Fruit fly (Drosophila melanogaster) whole organism, pupa: ENCODE data around the gene Gr23a.

Source experiments
- CG10348 ChIP-seq: fragments of 200-800 bp; sonication (Bioruptor generic); IDR thresholded peaks from 2 replicates; pipeline ENCODE4 v1.3.6; 2022; ENCODE audit warnings: missing biosample characterization, missing genetic modification characterization
- CG12605 ChIP-seq: fragments of 200-800 bp; sonication (Bioruptor generic); IDR thresholded peaks from 2 replicates; pipeline ENCODE4 v1.3.6; 2022; ENCODE audit warnings: missing biosample characterization, missing genetic modification characterization
- CG13204 ChIP-seq: fragments of 200-800 bp; sonication (Bioruptor generic); optimal IDR thresholded peaks from 2 replicates; lab custom pipeline; 2018; ENCODE audit warnings: missing biosample characterization, mild to moderate bottlenecking, missing genetic modification characterization, moderate library complexity
- CG14655 ChIP-seq: fragments of 200-800 bp; sonication (Bioruptor generic); optimal IDR thresholded peaks from 3 replicates; lab custom pipeline; 2017; ENCODE audit warnings: mild to moderate bottlenecking, missing biosample characterization, missing genetic modification reagents, missing genetic modification characterization
- CG15710 ChIP-seq: fragments of 200-800 bp; sonication (Bioruptor generic); optimal IDR thresholded peaks from 2 replicates; lab custom pipeline; 2018; ENCODE audit warnings: missing biosample characterization, mild to moderate bottlenecking, missing genetic modification characterization, moderate library complexity
- CG17806 ChIP-seq: fragments of 200-800 bp; sonication (Bioruptor generic); optimal IDR thresholded peaks from 2 replicates; lab custom pipeline; 2018; ENCODE audit warnings: missing biosample characterization, mild to moderate bottlenecking, missing genetic modification characterization, moderate library complexity
- CG32121 ChIP-seq: fragments of 200-800 bp; sonication (Bioruptor generic); IDR thresholded peaks from 2 replicates; pipeline ENCODE4 v1.3.6; 2022; ENCODE audit warnings: missing biosample characterization, missing genetic modification characterization
- CG34367 ChIP-seq: fragments of 200-800 bp; sonication (Bioruptor generic); optimal IDR thresholded peaks from 2 replicates; lab custom pipeline; 2018; ENCODE audit warnings: missing biosample characterization, mild to moderate bottlenecking, missing genetic modification characterization
- CG4496 ChIP-seq: fragments of 200-800 bp; sonication (Bioruptor generic); IDR thresholded peaks from 3 replicates; pipeline ENCODE4 v1.3.6; 2022; ENCODE audit warnings: missing biosample characterization, missing genetic modification characterization
- CG8159 ChIP-seq: fragments of 200-800 bp; sonication (Bioruptor generic); optimal IDR thresholded peaks from 3 replicates; lab custom pipeline; 2018; ENCODE audit warnings: missing biosample characterization, mild to moderate bottlenecking, missing genetic modification characterization, moderate library complexity
- CG8301 ChIP-seq: fragments of 200-800 bp; sonication (Bioruptor generic); optimal IDR thresholded peaks from 2 replicates; lab custom pipeline; 2018; ENCODE audit warnings: missing biosample characterization, mild to moderate bottlenecking, missing genetic modification characterization
- CG9948 ChIP-seq: fragments of 200-800 bp; sonication (Bioruptor generic); optimal IDR thresholded peaks from 2 replicates; lab custom pipeline; 2018; ENCODE audit warnings: missing biosample characterization, mild to moderate bottlenecking, missing genetic modification characterization, moderate library complexity
- D1 ChIP-seq: fragments of 200-800 bp; sonication (Bioruptor generic); optimal IDR thresholded peaks from 2 replicates; lab custom pipeline; 2018; ENCODE audit warnings: missing biosample characterization, mild to moderate bottlenecking, missing genetic modification characterization, moderate library complexity
- EcR ChIP-seq: fragments of 200-800 bp; sonication (Bioruptor generic); optimal IDR thresholded peaks from 3 replicates; lab custom pipeline; 2019; ENCODE audit warnings: missing biosample characterization, missing genetic modification characterization, mild to moderate bottlenecking, moderate library complexity, missing genetic modification reagents
- Ets98B ChIP-seq: fragments of 200-800 bp; sonication (Bioruptor generic); IDR thresholded peaks from 2 replicates; pipeline ENCODE4 v1.3.6; 2022; ENCODE audit warnings: missing biosample characterization, missing genetic modification characterization
- Pif1A ChIP-seq: fragments of 200-800 bp; sonication (Bioruptor generic); optimal IDR thresholded peaks from 3 replicates; lab custom pipeline; 2016; ENCODE audit warnings: missing biosample characterization, missing genetic modification characterization
- Pif1B ChIP-seq: fragments of 200-800 bp; sonication (Bioruptor generic); optimal IDR thresholded peaks from 3 replicates; lab custom pipeline; 2016; ENCODE audit warnings: missing biosample characterization, missing genetic modification characterization
- Snoo ChIP-seq: fragments of 200-800 bp; sonication (Bioruptor generic); optimal IDR thresholded peaks from 3 replicates; lab custom pipeline; 2017; ENCODE audit warnings: missing biosample characterization, mild to moderate bottlenecking, missing genetic modification characterization, inconsistent platforms
- fd96Ca ChIP-seq: fragments of 200-800 bp; sonication (Bioruptor generic); IDR thresholded peaks from 3 replicates; pipeline ENCODE4 v1.3.6; 2022; ENCODE audit warnings: missing biosample characterization, missing genetic modification characterization
- gl ChIP-seq: fragments of 200-800 bp; sonication (Bioruptor generic); optimal IDR thresholded peaks from 2 replicates; lab custom pipeline; 2018; ENCODE audit warnings: missing biosample characterization, mild to moderate bottlenecking, missing genetic modification characterization
- rn ChIP-seq: fragments of 200-800 bp; sonication (Bioruptor generic); IDR thresholded peaks from 2 replicates; pipeline ENCODE4 v1.3.6; 2022; ENCODE audit warnings: missing biosample characterization, missing genetic modification characterization

Gene Gr23a

dm6 chr2L:2677553-2677952 is 7.9 kb downstream of the Gr23a start, which contains the start of gene Tmtc1:
Tmtc1 (plus strand) TSS chr2L:2677734.
- no peak for TF ChIP-seq CG4496 (GFP tag; lab: Robert Waterston, UW)
- TF ChIP-seq Ets98B (GFP tag; lab: Robert Waterston, UW): no peak
- no peak for TF ChIP-seq EcR (GFP tag; lab: Kevin White, UChicago)
- no peak for TF ChIP-seq fd96Ca (GFP tag; lab: Robert Waterston, UW)
- TF ChIP-seq CG10348 (GFP tag; lab: Robert Waterston, UW): no peak
- TF ChIP-seq CG17806 (tag; lab: Kevin White, UChicago): no peak
- no peak for TF ChIP-seq CG13204 (GFP tag; lab: Kevin White, UChicago)
- no peak for TF ChIP-seq CG12605
- TF ChIP-seq Pif1B (GFP tag; lab: Kevin White, UChicago): no peak
- TF ChIP-seq D1 (tag; lab: Kevin White, UChicago): no peak
- TF ChIP-seq CG8301 (tag; lab: Kevin White, UChicago): no peak
- TF ChIP-seq CG32121: no peak
- TF ChIP-seq CG34367 (tag; lab: Kevin White, UChicago): no peak
- TF ChIP-seq CG14655 (GFP tag; lab: Kevin White, UChicago): no peak
- TF ChIP-seq rn (GFP tag; lab: Robert Waterston, UW): no peak
- no peak for TF ChIP-seq CG8159 (tag; lab: Kevin White, UChicago)

dm6 chr2L:2696337-2696736 is 26.7 kb downstream of the Gr23a start, which contains the start of gene Trf5:
Trf5 (minus strand) TSS chr2L:2696437.
- no peak for TF ChIP-seq CG8301 (tag; lab: Kevin White, UChicago)
- no peak for TF ChIP-seq CG10348 (GFP tag; lab: Robert Waterston, UW)
- no peak for TF ChIP-seq CG34367 (tag; lab: Kevin White, UChicago)
- TF ChIP-seq CG17806 (tag; lab: Kevin White, UChicago): no peak
- no peak for TF ChIP-seq Pif1B (GFP tag; lab: Kevin White, UChicago)
- TF ChIP-seq D1 (tag; lab: Kevin White, UChicago): no peak
- no peak for TF ChIP-seq CG15710 (tag; lab: Kevin White, UChicago)
- TF ChIP-seq CG9948 (tag; lab: Kevin White, UChicago): no peak
- TF ChIP-seq gl (tag; lab: Kevin White, UChicago): no peak
- TF ChIP-seq CG12605: no peak
- TF ChIP-seq CG4496 (GFP tag; lab: Robert Waterston, UW): no peak
- TF ChIP-seq CG8159 (tag; lab: Kevin White, UChicago): no peak
- no peak for TF ChIP-seq Snoo (tag; lab: Kevin White, UChicago)
- TF ChIP-seq CG13204 (GFP tag; lab: Kevin White, UChicago): no peak
- TF ChIP-seq Pif1A: no peak
- no peak for TF ChIP-seq rn (GFP tag; lab: Robert Waterston, UW)
- no peak for TF ChIP-seq CG32121
- TF ChIP-seq EcR (GFP tag; lab: Kevin White, UChicago): no peak

- peak; percentile 21 for TF ChIP-seq CG15710 (tag; lab: Kevin White, UChicago)
- no peak for TF ChIP-seq CG10348 (GFP tag; lab: Robert Waterston, UW)
- TF ChIP-seq gl (tag; lab: Kevin White, UChicago): no peak
- TF ChIP-seq CG32121: no peak
- TF ChIP-seq fd96Ca (GFP tag; lab: Robert Waterston, UW): no peak
- TF ChIP-seq CG8159 (tag; lab: Kevin White, UChicago): peak; percentile 8
- no peak for TF ChIP-seq Ets98B (GFP tag; lab: Robert Waterston, UW)
- TF ChIP-seq CG8301 (tag; lab: Kevin White, UChicago): no peak
- TF ChIP-seq Pif1A: peak; percentile 6
- TF ChIP-seq CG4496 (GFP tag; lab: Robert Waterston, UW): no peak
- no peak for TF ChIP-seq CG9948 (tag; lab: Kevin White, UChicago)
- no peak for TF ChIP-seq EcR (GFP tag; lab: Kevin White, UChicago)
- TF ChIP-seq CG34367 (tag; lab: Kevin White, UChicago): no peak
- no peak for TF ChIP-seq rn (GFP tag; lab: Robert Waterston, UW)
- TF ChIP-seq, all 21 proteins: peak for 3
Observed at dm6 chr2L:2720368-2720767, 50.7 kb downstream of the Gr23a start.

- TF ChIP-seq CG8159 (tag; lab: Kevin White, UChicago): peak; percentile 28
- TF ChIP-seq CG4496 (GFP tag; lab: Robert Waterston, UW): no peak
- TF ChIP-seq Pif1B (GFP tag; lab: Kevin White, UChicago): no peak
- no peak for TF ChIP-seq CG10348 (GFP tag; lab: Robert Waterston, UW)
- no peak for TF ChIP-seq CG12605
- peak; percentile 17 for TF ChIP-seq CG15710 (tag; lab: Kevin White, UChicago)
- peak; percentile 15 for TF ChIP-seq CG14655 (GFP tag; lab: Kevin White, UChicago)
Observed at dm6 chr2L:2721317-2721716, 51.7 kb downstream of the Gr23a start.
